Worm (Caenorhabditis elegans): Measurements from ENCODE around the gene D1054.3.

- no peak for TF ChIP-seq snpc-4 (tag; optimal IDR thresholded peaks at IDR 0.05)
- TF ChIP-seq nhr-77 (tag; optimal IDR thresholded peaks at IDR 0.05), result no peak
- TF ChIP-seq sem-4 (tag; optimal IDR thresholded peaks at IDR 0.05), result no peak
- peak in 1 of 2 experiments; percentile 5 for TF ChIP-seq lsy-2 (tag; optimal IDR thresholded peaks at IDR 0.05)
- TF ChIP-seq mdl-1 (tag; optimal IDR thresholded peaks at IDR 0.05), result no peak
- TF ChIP-seq nhr-23 (tag; optimal IDR thresholded peaks at IDR 0.05), result no peak
- no peak for TF ChIP-seq nhr-129 (tag; optimal IDR thresholded peaks at IDR 0.05)
- TF ChIP-seq lin-13 (GFP tag; optimal IDR thresholded peaks at IDR 0.05), result no peak
- no peak for TF ChIP-seq egl-27 (tag; optimal IDR thresholded peaks at IDR 0.05)
Observed at ce11 chrV:10730824-10731416, 40.3 kb upstream of the D1054.3 start.
